Fruit fly (Drosophila melanogaster): ENCODE data around the gene Ref1.

dm6 chr3R:7034440-7034839 lies 45.7 kb downstream of the Ref1 start:
- TF ChIP-seq psq (optimal IDR thresholded peaks at IDR 0.05) (no peak), pan (optimal IDR thresholded peaks at IDR 0.05) (no peak), CG8478 (optimal IDR thresholded peaks at IDR 0.05) (no peak), usp (GFP tag; optimal IDR thresholded peaks at IDR 0.05) (no peak), EcR (GFP tag; optimal IDR thresholded peaks at IDR 0.05) (no peak), Dll (optimal IDR thresholded peaks at IDR 0.05) (no peak)
